Worm (Caenorhabditis elegans) whole organism, L4 larva: ENCODE measurements around the gene srt-52.
A peak's percentile ranks its signal among the peaks of the same experiment; 100 is the strongest.

Experiments
- F37D6.2 ChIP-seq: sonication (generic microtip); optimal IDR thresholded peaks from 2 replicates; lab custom pipeline; 2016; ENCODE audit warnings: mild to moderate bottlenecking, missing genetic modification characterization, missing compliant biosample characterization
- F44E2.7 ChIP-seq: fragments of 200-800 bp; sonication (Bioruptor generic); IDR thresholded peaks from 2 replicates; pipeline ENCODE4 v2.1.2; 2022; ENCODE audit warnings: missing genetic modification characterization, missing compliant biosample characterization
- F49E8.2 ChIP-seq: sonication (generic microtip); optimal IDR thresholded peaks from 2 replicates; lab custom pipeline; 2016; ENCODE audit warnings: missing compliant biosample characterization, mild to moderate bottlenecking, missing genetic modification characterization, borderline replicate concordance
- T20F7.1 ChIP-seq: fragments of 200-800 bp; sonication (Bioruptor generic); optimal IDR thresholded peaks from 2 replicates; lab custom pipeline; 2018; ENCODE audit warnings: mild to moderate bottlenecking, missing genetic modification characterization, missing compliant biosample characterization
- Y48G9A.11 ChIP-seq: fragments of 200-800 bp; sonication (Bioruptor generic); IDR thresholded peaks from 2 replicates; pipeline ENCODE4 v1.3.6; 2022; ENCODE audit warnings: missing genetic modification reagents, missing genetic modification characterization, missing compliant biosample characterization
- Y5F2A.4 ChIP-seq: fragments of 200-800 bp; sonication (Bioruptor generic); optimal IDR thresholded peaks from 2 replicates; lab custom pipeline; 2018; ENCODE audit warnings: mild to moderate bottlenecking, missing genetic modification characterization, missing compliant biosample characterization
- aha-1 ChIP-seq: fragments of 150-350 bp; peaks from one replicate; lab custom pipeline; 2014; ENCODE audit warnings: missing biosample characterization, missing genetic modification characterization
- arid-1 ChIP-seq: fragments of 200-800 bp; sonication (Bioruptor generic); conservative IDR thresholded peaks from 2 replicates; pipeline ENCODE4 v1.3.6; 2022; ENCODE audit warnings: missing genetic modification reagents, missing genetic modification characterization, missing compliant biosample characterization
- attf-4 ChIP-seq: sonication (generic microtip); optimal IDR thresholded peaks from 3 replicates; lab custom pipeline; 2017; ENCODE audit warnings: missing biosample characterization, missing genetic modification characterization
- cey-2 ChIP-seq: sonication (generic microtip); optimal IDR thresholded peaks from 3 replicates; lab custom pipeline; 2017; ENCODE audit warnings: missing genetic modification characterization, mild to moderate bottlenecking, missing compliant biosample characterization, antibody characterized with exemption, borderline replicate concordance; ENCODE audit not compliant: insufficient read depth
- ctbp-1 ChIP-seq: fragments of 200-800 bp; sonication (Bioruptor generic); IDR thresholded peaks from 2 replicates; pipeline ENCODE4 v1.3.6; 2022; ENCODE audit warnings: missing genetic modification reagents, missing genetic modification characterization, missing compliant biosample characterization
- daf-16 ChIP-seq, 3 experiments: sonication (generic microtip); optimal IDR thresholded peaks; 2 replicates each; lab custom pipeline; 2016 to 2017; ENCODE audit warnings: missing genetic modification characterization in 3 of 3, missing genetic modification reagents in 3 of 3, mild to moderate bottlenecking in 2 of 3, missing compliant biosample characterization in 2 of 3, missing biosample characterization in 1 of 3, moderate library complexity in 1 of 3
- daf-19 ChIP-seq: fragments of 200-800 bp; sonication (Bioruptor generic); conservative IDR thresholded peaks from 2 replicates; pipeline ENCODE4 v1.3.6; 2022; ENCODE audit warnings: missing genetic modification characterization, missing compliant biosample characterization
- dmd-6 ChIP-seq: fragments of 200-800 bp; sonication (Bioruptor generic); IDR thresholded peaks from 2 replicates; pipeline ENCODE4 v1.3.6; 2022; ENCODE audit warnings: missing genetic modification reagents, missing genetic modification characterization, missing compliant biosample characterization
- egl-43 ChIP-seq: fragments of 200-800 bp; sonication (Bioruptor generic); IDR thresholded peaks from 2 replicates; pipeline ENCODE4 v1.3.6; 2022; ENCODE audit warnings: missing genetic modification reagents, missing genetic modification characterization, missing compliant biosample characterization
- fos-1 ChIP-seq: fragments of 150-350 bp; optimal IDR thresholded peaks from 2 replicates; lab custom pipeline; 2014; ENCODE audit warnings: missing biosample characterization, missing genetic modification characterization
- gei-8 ChIP-seq: fragments of 200-800 bp; sonication (Bioruptor generic); optimal IDR thresholded peaks from 2 replicates; lab custom pipeline; 2018; ENCODE audit warnings: mild to moderate bottlenecking, missing genetic modification characterization, missing compliant biosample characterization
- hmg-1.1 ChIP-seq: fragments of 200-800 bp; sonication (Bioruptor generic); IDR thresholded peaks from 2 replicates; pipeline ENCODE4 v1.3.6; 2022; ENCODE audit warnings: missing genetic modification reagents, missing genetic modification characterization, missing compliant biosample characterization
- lin-13 ChIP-seq: fragments of 150-350 bp; optimal IDR thresholded peaks from 2 replicates; lab custom pipeline; 2014; ENCODE audit warnings: missing biosample characterization, missing genetic modification reagents, missing genetic modification characterization
- lin-29 ChIP-seq: fragments of 200-800 bp; sonication (Bioruptor generic); IDR thresholded peaks from 2 replicates; pipeline ENCODE4 v1.3.6; 2022; ENCODE audit warnings: missing genetic modification reagents, missing genetic modification characterization, missing compliant biosample characterization
- lir-3 ChIP-seq: sonication (generic microtip); optimal IDR thresholded peaks from 2 replicates; lab custom pipeline; 2016; ENCODE audit warnings: mild to moderate bottlenecking, missing genetic modification characterization, missing compliant biosample characterization
- lsy-2 ChIP-seq, 2 experiments: fragments of 150-350 bp in 1 of 2; sonication (generic microtip) in 1 of 2; optimal IDR thresholded peaks; 2 replicates each; lab custom pipeline; 2014 to 2017; ENCODE audit warnings: missing biosample characterization in 2 of 2, missing genetic modification characterization in 2 of 2
- madf-5 ChIP-seq, 2 experiments: fragments of 200-800 bp; sonication (Bioruptor generic); IDR thresholded peaks; 2 replicates each; pipeline ENCODE4 v1.3.6; 2022; ENCODE audit warnings: missing compliant biosample characterization in 2 of 2, missing genetic modification characterization in 2 of 2
- mdl-1 ChIP-seq, 2 experiments: fragments of 150-350 bp in 1 of 2; sonication (generic microtip) in 1 of 2; optimal IDR thresholded peaks; 2 replicates each; lab custom pipeline; 2014 to 2017; ENCODE audit warnings: missing biosample characterization in 2 of 2, missing genetic modification characterization in 2 of 2
- mdt-29 ChIP-seq: fragments of 200-800 bp; sonication (Bioruptor generic); IDR thresholded peaks from 2 replicates; pipeline ENCODE4 v1.3.6; 2022; ENCODE audit warnings: missing genetic modification reagents, missing genetic modification characterization, missing compliant biosample characterization
- mxl-2 ChIP-seq: fragments of 200-800 bp; sonication (Bioruptor generic); conservative IDR thresholded peaks from 2 replicates; pipeline ENCODE4 v1.3.6; 2022; ENCODE audit warnings: missing genetic modification reagents, missing genetic modification characterization, missing compliant biosample characterization
- mxl-3 ChIP-seq: fragments of 200-800 bp; sonication (Bioruptor generic); optimal IDR thresholded peaks from 2 replicates; lab custom pipeline; 2018; ENCODE audit warnings: mild to moderate bottlenecking, missing genetic modification characterization, missing compliant biosample characterization
- nhr-11 ChIP-seq: fragments of 150-350 bp; optimal IDR thresholded peaks from 2 replicates; lab custom pipeline; 2014; ENCODE audit warnings: missing biosample characterization, missing genetic modification characterization
- nhr-28 ChIP-seq: fragments of 150-350 bp; optimal IDR thresholded peaks from 2 replicates; lab custom pipeline; 2014; ENCODE audit warnings: missing biosample characterization, missing genetic modification characterization
- nhr-41 ChIP-seq: fragments of 200-800 bp; sonication (Bioruptor generic); IDR thresholded peaks from 2 replicates; pipeline ENCODE4 v1.3.6; 2022; ENCODE audit warnings: missing genetic modification reagents, missing genetic modification characterization, missing compliant biosample characterization
- nhr-48 ChIP-seq: sonication (generic microtip); optimal IDR thresholded peaks from 2 replicates; lab custom pipeline; 2016; ENCODE audit warnings: mild to moderate bottlenecking, missing genetic modification characterization, missing compliant biosample characterization
- pha-4 ChIP-seq, 2 experiments: fragments of 150-350 bp in 1 of 2; fragments of 200-800 bp in 1 of 2; sonication (Bioruptor generic) in 1 of 2; IDR thresholded peaks in 1 of 2; optimal IDR thresholded peaks in 1 of 2; 2 replicates each; pipeline versions ENCODE4 v1.3.6 to Lab custom; 2014 to 2022; ENCODE audit warnings: missing genetic modification characterization in 2 of 2, missing genetic modification reagents in 2 of 2, missing biosample characterization in 1 of 2, missing compliant biosample characterization in 1 of 2
- rbr-2 ChIP-seq: sonication (generic microtip); optimal IDR thresholded peaks from 2 replicates; lab custom pipeline; 2016; ENCODE audit warnings: missing genotype, missing genetic modification characterization, missing compliant biosample characterization
- set-16 ChIP-seq: fragments of 200-800 bp; sonication (Bioruptor generic); IDR thresholded peaks from 2 replicates; pipeline ENCODE4 v1.3.6; 2022; ENCODE audit warnings: missing genetic modification reagents, missing genetic modification characterization, missing compliant biosample characterization
- skn-1 ChIP-seq: fragments of 150-350 bp; optimal IDR thresholded peaks from 2 replicates; lab custom pipeline; 2014; ENCODE audit warnings: missing biosample characterization, missing genetic modification characterization
- unc-130 ChIP-seq: sonication (generic microtip); optimal IDR thresholded peaks from 2 replicates; lab custom pipeline; 2016; ENCODE audit warnings: missing genetic modification reagents, missing genetic modification characterization, missing compliant biosample characterization
- unc-39 ChIP-seq: sonication (generic microtip); optimal IDR thresholded peaks from 2 replicates; lab custom pipeline; 2017; ENCODE audit warnings: missing biosample characterization, missing genetic modification characterization
- zag-1 ChIP-seq: fragments of 150-350 bp; optimal IDR thresholded peaks from 2 replicates; lab custom pipeline; 2014; ENCODE audit warnings: missing biosample characterization, missing genetic modification characterization
- zfp-3 ChIP-seq: fragments of 200-800 bp; sonication (Bioruptor generic); conservative IDR thresholded peaks from 2 replicates; pipeline ENCODE4 v1.3.6; 2022; ENCODE audit warnings: missing genetic modification reagents, missing genetic modification characterization, missing compliant biosample characterization
- ztf-7 ChIP-seq: fragments of 150-350 bp; optimal IDR thresholded peaks from 2 replicates; lab custom pipeline; 2014; ENCODE audit warnings: missing biosample characterization, missing genetic modification characterization

srt-52 gene

ce11 chrV:53286-53685 is 2.6 kb downstream of the srt-52 start (continued):
- TF ChIP-seq unc-39 (no peak), mdt-29 (peak; percentile 80), pha-4 (GFP tag; IDR thresholded peaks at IDR 0.05; lab: Robert Waterston, UW) (peak; percentile 88; the same call in 1 of the 2 replicates), pha-4 (tag; optimal IDR thresholded peaks at IDR 0.05; lab: Kevin White, UChicago) (no peak), arid-1 (GFP tag; lab: Robert Waterston, UW) (peak; percentile 76; the same call in 1 of the 2 replicates), ctbp-1 (peak; percentile 71), mdl-1 (tag; optimal IDR thresholded peaks at IDR 0.05; lab: Kevin White, UChicago) (peak in 1 of 2 experiments; percentile 60), F49E8.2 (tag; lab: Kevin White, UChicago) (peak; percentile 18), unc-130 (no peak), aha-1 (tag; lab: Kevin White, UChicago) (peak; percentile 87), mxl-3 (peak; percentile 64), daf-19 (GFP tag; lab: Robert Waterston, UW) (peak; percentile 86), daf-16 (GFP tag; optimal IDR thresholded peaks at IDR 0.05; lab: Kevin White, UChicago) (peak; percentile 55 to 82), daf-16 (tag; optimal IDR thresholded peaks at IDR 0.05; lab: Kevin White, UChicago) (peak; percentile 51), attf-4 (no peak), skn-1 (tag; lab: Kevin White, UChicago) (no peak), Y48G9A.11 (GFP tag; lab: Robert Waterston, UW) (peak; percentile 80; the same call in 1 of the 2 replicates), lsy-2 (tag; optimal IDR thresholded peaks at IDR 0.05; lab: Kevin White, UChicago) (no peak), mxl-2 (GFP tag; lab: Robert Waterston, UW) (peak; percentile 73), madf-5 (GFP tag; IDR thresholded peaks at IDR 0.05; lab: Robert Waterston, UW) (peak; percentile 79 to 89; a peak in 3 of 4 replicates), rbr-2 (tag; lab: Kevin White, UChicago) (peak; percentile 51), nhr-41 (0 out of 2 replicates have a peak, but pooled peaks have one; percentile 76), Y5F2A.4 (GFP tag; lab: Kevin White, UChicago) (peak; percentile 84), fos-1 (tag; lab: Kevin White, UChicago) (no peak), lir-3 (tag; lab: Kevin White, UChicago) (peak; percentile 37), nhr-11 (tag; lab: Kevin White, UChicago) (no peak), lin-29 (GFP tag; lab: Robert Waterston, UW) (peak; percentile 54; the same call in 1 of the 2 replicates), T20F7.1 (GFP tag; lab: Kevin White, UChicago) (peak; percentile 43), F37D6.2 (tag; lab: Kevin White, UChicago) (peak; percentile 48), nhr-28 (tag; lab: Kevin White, UChicago) (peak; percentile 6), zfp-3 (GFP tag; lab: Robert Waterston, UW) (0 out of 2 replicates have a peak, but pooled peaks have one; percentile 52), set-16 (GFP tag; lab: Robert Waterston, UW) (no peak), gei-8 (peak; percentile 69), F44E2.7 (GFP tag; lab: Robert Waterston, UW) (peak; percentile 89; the same call in 1 of the 2 replicates), ztf-7 (tag; lab: Kevin White, UChicago) (peak; percentile 53), nhr-48 (tag; lab: Kevin White, UChicago) (peak; percentile 5), hmg-1.1 (GFP tag; lab: Robert Waterston, UW) (peak; percentile 87), egl-43 (peak; percentile 92)

ce11 chrV:48622-49021 is 7.2 kb downstream of the srt-52 start, which contains the start of gene B0348.1:
Gene B0348.1 (plus strand): TSS chrV:48922.
- TF ChIP-seq dmd-6 (GFP tag; lab: Robert Waterston, UW) (no peak), cey-2 (tag; lab: Kevin White, UChicago) (no peak), lsy-2 (tag; optimal IDR thresholded peaks at IDR 0.05; lab: Kevin White, UChicago) (no peak), T20F7.1 (GFP tag; lab: Kevin White, UChicago) (no peak), zag-1 (no peak), lin-13 (no peak)
- TF ChIP-seq, all 104 proteins: peak for 0
